Worm (Caenorhabditis elegans) whole organism, young adult: ENCODE measurements around the gene nuaf-3.

ENCODE experiments used
- nfyb-1 ChIP-seq: fragments of 200-800 bp; sonication (Bioruptor generic); IDR thresholded peaks from 2 replicates; pipeline ENCODE4 v1.3.6; 2022; ENCODE audit warnings: missing genetic modification reagents, missing genetic modification characterization, missing compliant biosample characterization
- pha-4 ChIP-seq: fragments of 150-350 bp; sonication (generic microtip); optimal IDR thresholded peaks from 2 replicates; lab custom pipeline; 2014; ENCODE audit warnings: missing biosample characterization, missing genetic modification reagents, missing genetic modification characterization
- snpc-4 ChIP-seq, 5 experiments: fragments of 150-350 bp in 1 of 5; sonication (generic microtip) in 4 of 5; optimal IDR thresholded peaks; 2 replicates each; lab custom pipeline; 2014 to 2018; ENCODE audit warnings: missing genetic modification characterization in 5 of 5, missing biosample characterization in 3 of 5, antibody characterized with exemption in 2 of 5, mild to moderate bottlenecking in 2 of 5, missing compliant biosample characterization in 2 of 5, missing genotype in 2 of 5, moderate library complexity in 2 of 5, missing genetic modification reagents in 1 of 5
- tbp1 ChIP-seq: fragments of 200-800 bp; sonication (Bioruptor generic); optimal IDR thresholded peaks from 2 replicates; lab custom pipeline; 2018; ENCODE audit warnings: mild to moderate bottlenecking, missing genetic modification characterization, missing compliant biosample characterization
- zfh-2 ChIP-seq: fragments of 200-800 bp; sonication (Bioruptor generic); conservative IDR thresholded peaks from 2 replicates; pipeline ENCODE4 v1.3.6; 2022; ENCODE audit warnings: missing genetic modification reagents, missing genetic modification characterization, missing compliant biosample characterization

DNA sequence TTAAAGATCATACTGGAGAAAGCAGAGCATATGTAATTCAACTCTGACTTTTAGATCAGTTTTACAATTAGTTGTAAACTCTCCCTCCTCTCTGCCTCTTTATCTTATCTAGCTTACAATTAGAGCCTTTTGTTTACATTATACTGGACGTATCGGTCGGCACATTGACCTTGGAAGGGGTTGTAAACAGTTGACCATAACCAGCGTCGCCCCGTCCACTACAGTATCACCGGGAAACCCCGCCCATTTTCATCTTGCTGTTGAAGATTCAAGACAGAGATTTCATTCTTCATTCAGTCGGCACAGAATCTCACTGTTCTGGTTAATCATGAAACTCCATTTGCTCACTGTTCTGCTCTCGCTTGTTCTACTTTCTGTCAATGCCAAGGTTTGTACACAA lies 2.6 kb downstream of the nuaf-3 start, which contains the start of gene sdz-27:
- TF ChIP-seq zfh-2 (GFP tag; lab: Robert Waterston, UW) (no peak), pha-4 (tag; lab: Kevin White, UChicago) (no peak), nfyb-1 (no peak), snpc-4 (GFP tag; optimal IDR thresholded peaks at IDR 0.05; lab: Kevin White, UChicago) (no peak), snpc-4 (tag; optimal IDR thresholded peaks at IDR 0.05; lab: Kevin White, UChicago) (no peak), tbp1 (GFP tag; lab: Kevin White, UChicago) (no peak)
